Fruit fly (Drosophila melanogaster): ENCODE results near the gene aop.

Gene aop

DNA sequence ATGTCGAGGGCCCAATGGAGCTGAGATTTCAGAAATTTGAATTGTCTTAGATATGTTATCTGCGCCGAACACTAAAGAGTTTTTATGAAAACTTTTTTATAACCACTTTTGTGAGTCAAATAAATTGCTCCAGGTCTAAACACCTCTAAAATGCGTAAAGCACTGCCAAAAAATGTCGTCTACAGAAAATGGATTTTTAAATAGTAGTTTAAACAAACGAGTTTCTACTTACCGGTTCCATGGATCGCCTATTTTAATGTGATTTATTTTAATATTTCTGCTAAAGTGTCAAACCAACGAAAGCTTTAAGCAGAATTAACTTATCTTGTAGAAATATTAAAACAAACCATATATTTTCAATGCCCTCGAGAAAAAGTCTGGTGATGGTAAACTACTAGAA lies 27.5 kb upstream of the aop start, which contains the start of gene CG31668:
CG31668 (minus strand) TSS at position 101 of the 400 bp plus-strand sequence.
- no peak for TF ChIP-seq OdsH (GFP tag; optimal IDR thresholded peaks at IDR 0.05)

dm6 chr2L:2202853-2203717 lies 24.5 kb upstream of the aop start:
- TF ChIP-seq dmrt93B (GFP tag; optimal IDR thresholded peaks at IDR 0.05) (no peak), foxo (GFP tag; optimal IDR thresholded peaks at IDR 0.05) (peak in 1 of 2 experiments; percentile 44), h (GFP tag; optimal IDR thresholded peaks at IDR 0.05) (peak; percentile 78), Dfd (GFP tag; optimal IDR thresholded peaks at IDR 0.05) (no peak), Rel (GFP tag; optimal IDR thresholded peaks at IDR 0.05) (peak; percentile 42), Rel (tag; optimal IDR thresholded peaks at IDR 0.05) (peak; percentile 95), Jra (GFP tag; optimal IDR thresholded peaks at IDR 0.05) (peak; percentile 64), CG9705 (GFP tag; optimal IDR thresholded peaks at IDR 0.05) (no peak), Abd-B (GFP tag; optimal IDR thresholded peaks at IDR 0.05) (no peak), lola (GFP tag; optimal IDR thresholded peaks at IDR 0.05) (no peak), CG32264 (GFP tag; optimal IDR thresholded peaks at IDR 0.05) (no peak), ey (GFP tag; optimal IDR thresholded peaks at IDR 0.05) (peak; percentile 27), rgr (GFP tag; optimal IDR thresholded peaks at IDR 0.05) (peak; percentile 66), Myc (optimal IDR thresholded peaks at IDR 0.05) (no peak), psq (GFP tag; optimal IDR thresholded peaks at IDR 0.05) (peak; percentile 97), sage (GFP tag; optimal IDR thresholded peaks at IDR 0.05) (peak; percentile 60), GATAd (GFP tag; optimal IDR thresholded peaks at IDR 0.05) (no peak), dl (GFP tag; optimal IDR thresholded peaks at IDR 0.05; ENCODE audit: insufficient read depth in 1 of 2, partially characterized antibody in 2 of 2) (peak; percentile 68 to 85), tai (GFP tag; optimal IDR thresholded peaks at IDR 0.05) (peak; percentile 92), Mio (GFP tag; optimal IDR thresholded peaks at IDR 0.05) (no peak), Hr83 (GFP tag; optimal IDR thresholded peaks at IDR 0.05; ENCODE audit: poor library complexity, severe bottlenecking) (peak; percentile 78), Vsx2 (GFP tag; optimal IDR thresholded peaks at IDR 0.05; ENCODE audit: partially characterized antibody) (peak; percentile 77), fru (GFP tag; optimal IDR thresholded peaks at IDR 0.05) (peak; percentile 91), sv (GFP tag; optimal IDR thresholded peaks at IDR 0.05) (no peak), Dif (GFP tag; optimal IDR thresholded peaks at IDR 0.05; ENCODE audit: partially characterized antibody) (peak; percentile 93), OdsH (GFP tag; optimal IDR thresholded peaks at IDR 0.05) (no peak), woc (GFP tag; optimal IDR thresholded peaks at IDR 0.05) (no peak), Sp1 (GFP tag; optimal IDR thresholded peaks at IDR 0.05) (peak; percentile 26), HLH106 (tag; optimal IDR thresholded peaks at IDR 0.05) (peak; percentile 10), usp (GFP tag; optimal IDR thresholded peaks at IDR 0.05) (no peak), dsf (GFP tag; optimal IDR thresholded peaks at IDR 0.05; ENCODE audit: borderline replicate concordance) (no peak), N (GFP tag; optimal IDR thresholded peaks at IDR 0.05) (no peak), br (GFP tag; optimal IDR thresholded peaks at IDR 0.05) (peak; percentile 46), pan (optimal IDR thresholded peaks at IDR 0.05) (no peak), jim (GFP tag; optimal IDR thresholded peaks at IDR 0.05) (peak; percentile 66), Hnf4 (GFP tag; optimal IDR thresholded peaks at IDR 0.05) (peak; percentile 37), Hr78 (GFP tag; optimal IDR thresholded peaks at IDR 0.05) (no peak), CrebA (GFP tag; optimal IDR thresholded peaks at IDR 0.05; ENCODE audit: borderline replicate concordance) (peak; percentile 50), brk (GFP tag; optimal IDR thresholded peaks at IDR 0.05) (no peak)
